Worm (Caenorhabditis elegans) whole organism, early embryonic: ENCODE data around the gene lipl-4.

ENCODE experiments used
- F13C5.2 ChIP-seq: sonication (generic microtip); optimal IDR thresholded peaks from 2 replicates; lab custom pipeline; 2017; ENCODE audit warnings: mild to moderate bottlenecking, missing genetic modification characterization, inconsistent platforms, missing compliant biosample characterization
- aly-1 ChIP-seq: sonication (generic microtip); optimal IDR thresholded peaks from 2 replicates; lab custom pipeline; 2016; ENCODE audit warnings: missing genetic modification characterization, missing compliant biosample characterization
- ama-1 ChIP-seq: fragments of 150-350 bp; optimal IDR thresholded peaks from 2 replicates; lab custom pipeline; 2014
- ceh-13 ChIP-seq: fragments of 200-800 bp; sonication (Bioruptor generic); optimal IDR thresholded peaks from 2 replicates; lab custom pipeline; 2018; ENCODE audit warnings: mild to moderate bottlenecking, missing genetic modification characterization, missing compliant biosample characterization
- flt-1 ChIP-seq: fragments of 200-800 bp; sonication (Bioruptor generic); IDR thresholded peaks from 2 replicates; pipeline ENCODE4 v1.3.6; 2022; ENCODE audit warnings: missing genetic modification characterization, missing compliant biosample characterization
- hmg-4 ChIP-seq: fragments of 200-800 bp; sonication (Bioruptor generic); optimal IDR thresholded peaks from 2 replicates; lab custom pipeline; 2018; ENCODE audit warnings: mild to moderate bottlenecking, missing genetic modification characterization, missing compliant biosample characterization
- hnd-1 ChIP-seq: sonication (generic microtip); optimal IDR thresholded peaks from 2 replicates; lab custom pipeline; 2016; ENCODE audit warnings: missing genetic modification characterization, missing compliant biosample characterization
- tbx-11 ChIP-seq: fragments of 200-800 bp; sonication (Bioruptor generic); IDR thresholded peaks from 2 replicates; pipeline ENCODE4 v1.3.6; 2022; ENCODE audit warnings: missing genetic modification characterization, missing compliant biosample characterization

ce11 chrV:6549148-6549547 lies 823 bp upstream of the lipl-4 start, which contains the start of gene K04A8.20:
- TF ChIP-seq ama-1 (no peak), hmg-4 (GFP tag; lab: Kevin White, UChicago) (no peak), F13C5.2 (no peak), aly-1 (tag; lab: Kevin White, UChicago) (no peak), tbx-11 (GFP tag; lab: Robert Waterston, UW) (no peak), flt-1 (GFP tag; lab: Robert Waterston, UW) (no peak), hnd-1 (tag; lab: Kevin White, UChicago) (no peak), ceh-13 (GFP tag; lab: Kevin White, UChicago) (no peak)
